Fruit fly (Drosophila melanogaster) whole organism, wandering third instar larva: ENCODE results near the gene CG7781.
A peak's percentile ranks its signal among the peaks of the same experiment; 100 is the strongest.

ENCODE experiments used
- Abd-B ChIP-seq: fragments of >200 bp; optimal IDR thresholded peaks from 2 replicates; lab custom pipeline; 2017; ENCODE audit warnings: missing biosample characterization, missing genetic modification characterization
- CrebA ChIP-seq: fragments of 200-800 bp; sonication (Bioruptor generic); optimal IDR thresholded peaks from 2 replicates; lab custom pipeline; 2016; ENCODE audit warnings: missing biosample characterization, mild to moderate bottlenecking, missing genetic modification characterization, borderline replicate concordance
- Dfd ChIP-seq: fragments of >200 bp; optimal IDR thresholded peaks from 2 replicates; lab custom pipeline; 2017; ENCODE audit warnings: missing biosample characterization, missing genetic modification characterization
- Dif ChIP-seq: fragments of 200-275, 200-300 bp; sonication (Bioruptor generic); optimal IDR thresholded peaks from 2 replicates; lab custom pipeline; 2018; ENCODE audit warnings: missing biosample characterization, missing genetic modification characterization; ENCODE audit not compliant: partially characterized antibody
- HLH106 ChIP-seq: fragments of 200-800 bp; optimal IDR thresholded peaks from 3 replicates; lab custom pipeline; 2019; ENCODE audit warnings: missing biosample characterization, mild to moderate bottlenecking, missing genetic modification characterization, moderate library complexity
- Hr78 ChIP-seq: fragments of >200 bp; optimal IDR thresholded peaks from 2 replicates; lab custom pipeline; 2017; ENCODE audit warnings: missing biosample characterization, missing genetic modification characterization
- Hr83 ChIP-seq: fragments of 200-300 bp; sonication (Bioruptor generic); optimal IDR thresholded peaks from 2 replicates; lab custom pipeline; 2016; ENCODE audit warnings: missing biosample characterization, mild to moderate bottlenecking, missing genetic modification characterization, moderate library complexity; ENCODE audit not compliant: poor library complexity, severe bottlenecking
- Myc ChIP-seq: fragments of >200 bp; optimal IDR thresholded peaks from 2 replicates; lab custom pipeline; 2017
- foxo ChIP-seq, 2 experiments: fragments of 200-800 bp; sonication (Bioruptor generic); optimal IDR thresholded peaks; 2 replicates in 1 of 2; 3 replicates in 1 of 2; lab custom pipeline; 2016 to 2017; ENCODE audit warnings: missing biosample characterization in 2 of 2, missing genetic modification characterization in 2 of 2
- fru ChIP-seq: fragments of 200-800 bp; sonication (Bioruptor generic); optimal IDR thresholded peaks from 3 replicates; lab custom pipeline; 2016; ENCODE audit warnings: missing biosample characterization, mild to moderate bottlenecking, missing genetic modification characterization
- h ChIP-seq: fragments of 200-800 bp; sonication (Bioruptor generic); optimal IDR thresholded peaks from 3 replicates; lab custom pipeline; 2016; ENCODE audit warnings: missing biosample characterization, mild to moderate bottlenecking, missing genetic modification characterization
- pan ChIP-seq: fragments of >200 bp; optimal IDR thresholded peaks from 2 replicates; lab custom pipeline; 2017
- psq ChIP-seq: fragments of 200-800 bp; sonication (Bioruptor generic); optimal IDR thresholded peaks from 3 replicates; lab custom pipeline; 2017; ENCODE audit warnings: missing biosample characterization, mild to moderate bottlenecking, missing genetic modification characterization, moderate library complexity
- usp ChIP-seq: fragments of >200 bp; optimal IDR thresholded peaks from 2 replicates; lab custom pipeline; 2017; ENCODE audit warnings: missing biosample characterization, missing genetic modification characterization

DNA sequence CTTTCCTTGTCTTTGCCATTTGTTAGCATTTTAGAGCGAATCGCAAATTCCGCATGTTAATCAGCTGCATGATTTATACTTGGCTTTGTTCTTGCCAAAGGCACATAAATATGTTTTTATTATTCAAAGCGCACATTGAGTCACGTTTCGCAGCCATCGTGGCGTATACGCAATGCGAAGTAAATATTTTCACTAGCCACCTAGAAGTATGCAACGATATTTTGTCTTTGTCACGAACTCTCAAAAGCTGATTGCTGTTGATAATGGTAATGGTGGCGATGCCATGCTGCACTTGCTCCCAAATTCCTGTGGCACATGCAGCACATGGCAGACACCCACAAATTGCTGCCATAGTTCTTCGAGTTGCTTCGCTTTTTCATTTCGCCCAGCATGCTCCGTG, 9.5 kb upstream of the CG7781 start:
- no peak for TF ChIP-seq HLH106 (tag; lab: Kevin White, UChicago)
- no peak for TF ChIP-seq Hr83 (GFP tag; lab: Kevin White, UChicago)
- TF ChIP-seq usp (GFP tag; lab: Kevin White, UChicago) = no peak
- no peak for TF ChIP-seq psq (GFP tag; lab: Kevin White, UChicago)
- no peak for TF ChIP-seq h (GFP tag; lab: Kevin White, UChicago)
- TF ChIP-seq fru (GFP tag; lab: Kevin White, UChicago) = no peak
- no peak for TF ChIP-seq Dfd (GFP tag; lab: Kevin White, UChicago)
- peak; percentile 76 for TF ChIP-seq Dif (GFP tag; lab: Kevin White, UChicago)
- peak; percentile 2 for TF ChIP-seq Myc (lab: Kevin White, UChicago)
- no peak for TF ChIP-seq foxo (GFP tag; optimal IDR thresholded peaks at IDR 0.05; lab: Kevin White, UChicago)
- no peak for TF ChIP-seq pan
- no peak for TF ChIP-seq Hr78
- TF ChIP-seq Abd-B (GFP tag; lab: Kevin White, UChicago) = no peak
- TF ChIP-seq CrebA (GFP tag; lab: Kevin White, UChicago) = no peak
